Worm (Caenorhabditis elegans) whole organism, mixed stage, embryonic: ENCODE measurements around the gene Y53C12B.1.

Experiments used
- M03D4.4 ChIP-seq: sonication (generic microtip); optimal IDR thresholded peaks from 2 replicates; lab custom pipeline; 2017; ENCODE audit warnings: mild to moderate bottlenecking, missing genetic modification characterization, missing compliant biosample characterization
- bed-3 ChIP-seq: fragments of 200-800 bp; sonication (Bioruptor generic); optimal IDR thresholded peaks from 3 replicates; lab custom pipeline; 2018; ENCODE audit warnings: mild to moderate bottlenecking, missing genetic modification characterization, moderate library complexity, missing compliant biosample characterization
- blmp-1 ChIP-seq: fragments of 150-350 bp; optimal IDR thresholded peaks from 2 replicates; lab custom pipeline; 2014; ENCODE audit warnings: missing biosample characterization, missing genetic modification characterization
- ceh-39 ChIP-seq: fragments of 150-350 bp; optimal IDR thresholded peaks from 2 replicates; lab custom pipeline; 2014; ENCODE audit warnings: missing biosample characterization, missing genetic modification characterization
- ceh-43 ChIP-seq: fragments of 200-800 bp; sonication (Bioruptor generic); optimal IDR thresholded peaks from 2 replicates; lab custom pipeline; 2018; ENCODE audit warnings: mild to moderate bottlenecking, missing genetic modification characterization, moderate library complexity, missing compliant biosample characterization
- ceh-83 ChIP-seq: fragments of 200-800 bp; sonication (Bioruptor generic); optimal IDR thresholded peaks from 2 replicates; lab custom pipeline; 2018; ENCODE audit warnings: mild to moderate bottlenecking, missing genetic modification characterization, missing compliant biosample characterization
- ces-1 ChIP-seq: fragments of 150-350 bp; optimal IDR thresholded peaks from 2 replicates; lab custom pipeline; 2014; ENCODE audit warnings: missing biosample characterization, missing genetic modification reagents, missing genetic modification characterization
- cnd-1 ChIP-seq: fragments of 200-800 bp; sonication (Bioruptor generic); optimal IDR thresholded peaks from 2 replicates; lab custom pipeline; 2018; ENCODE audit warnings: mild to moderate bottlenecking, missing genetic modification characterization, missing compliant biosample characterization
- drap-1 ChIP-seq: fragments of 200-800 bp; sonication (Bioruptor generic); optimal IDR thresholded peaks from 3 replicates; lab custom pipeline; 2018; ENCODE audit warnings: mild to moderate bottlenecking, missing genetic modification characterization, missing compliant biosample characterization
- elt-1 ChIP-seq: sonication (generic microtip); optimal IDR thresholded peaks from 2 replicates; lab custom pipeline; 2017; ENCODE audit warnings: missing genetic modification characterization, mild to moderate bottlenecking, missing compliant biosample characterization, antibody characterized with exemption, moderate library complexity, borderline replicate concordance; ENCODE audit not compliant: insufficient read depth
- elt-3 ChIP-seq: fragments of 150-350 bp; optimal IDR thresholded peaks from 2 replicates; lab custom pipeline; 2014; ENCODE audit warnings: missing biosample characterization, missing genetic modification characterization
- flh-1 ChIP-seq: fragments of 200-800 bp; sonication (Bioruptor generic); optimal IDR thresholded peaks from 2 replicates; lab custom pipeline; 2018; ENCODE audit warnings: mild to moderate bottlenecking, missing genetic modification characterization, moderate library complexity, missing compliant biosample characterization
- ham-2 ChIP-seq: fragments of 200-800 bp; sonication (Bioruptor generic); optimal IDR thresholded peaks from 2 replicates; lab custom pipeline; 2018; ENCODE audit warnings: mild to moderate bottlenecking, missing genetic modification characterization, missing compliant biosample characterization
- hlh-1 ChIP-seq: fragments of 150-350 bp; optimal IDR thresholded peaks from 2 replicates; lab custom pipeline; 2014; ENCODE audit warnings: missing biosample characterization, missing genetic modification reagents, missing genetic modification characterization
- lin-13 ChIP-seq: fragments of 150-350 bp; optimal IDR thresholded peaks from 2 replicates; lab custom pipeline; 2014; ENCODE audit warnings: missing biosample characterization, missing genetic modification characterization
- lin-32 ChIP-seq: fragments of 200-800 bp; sonication (Bioruptor generic); optimal IDR thresholded peaks from 2 replicates; lab custom pipeline; 2018; ENCODE audit warnings: mild to moderate bottlenecking, missing genetic modification characterization, missing compliant biosample characterization
- lsy-2 ChIP-seq: fragments of 150-350 bp; optimal IDR thresholded peaks from 2 replicates; lab custom pipeline; 2014; ENCODE audit warnings: missing biosample characterization, missing genetic modification characterization
- mab-5 ChIP-seq: fragments of 150-350 bp; optimal IDR thresholded peaks from 2 replicates; lab custom pipeline; 2014; ENCODE audit warnings: missing biosample characterization, missing genetic modification characterization
- mep-1 ChIP-seq: fragments of 150-350 bp; optimal IDR thresholded peaks from 2 replicates; lab custom pipeline; 2017; ENCODE audit warnings: missing biosample characterization, missing genetic modification reagents, missing genetic modification characterization, inconsistent platforms
- mls-2 ChIP-seq: sonication (generic microtip); optimal IDR thresholded peaks from 2 replicates; lab custom pipeline; 2016; ENCODE audit warnings: mild to moderate bottlenecking, missing genetic modification characterization, moderate library complexity, missing compliant biosample characterization
- nhr-12 ChIP-seq: fragments of 150-350 bp; optimal IDR thresholded peaks from 2 replicates; lab custom pipeline; 2014; ENCODE audit warnings: missing biosample characterization, missing genetic modification characterization
- nhr-2 ChIP-seq: fragments of 150-350 bp; optimal IDR thresholded peaks from 2 replicates; lab custom pipeline; 2014; ENCODE audit warnings: missing biosample characterization, missing genetic modification characterization
- nhr-237 ChIP-seq: fragments of 150-350 bp; optimal IDR thresholded peaks from 2 replicates; lab custom pipeline; 2014; ENCODE audit warnings: missing biosample characterization, missing genetic modification characterization
- nhr-76 ChIP-seq: sonication (generic microtip); optimal IDR thresholded peaks from 2 replicates; lab custom pipeline; 2017; ENCODE audit warnings: missing biosample characterization, missing genetic modification characterization
- pha-4 ChIP-seq: fragments of 150-350 bp; optimal IDR thresholded peaks from 2 replicates; lab custom pipeline; 2018; ENCODE audit warnings: missing biosample characterization, missing genetic modification reagents, missing genetic modification characterization
- sem-2 ChIP-seq: fragments of 200-800 bp; sonication (Bioruptor generic); optimal IDR thresholded peaks from 2 replicates; lab custom pipeline; 2018; ENCODE audit warnings: mild to moderate bottlenecking, missing genetic modification characterization, missing compliant biosample characterization
- snpc-4 ChIP-seq: fragments of 150-350 bp; optimal IDR thresholded peaks from 2 replicates; lab custom pipeline; 2014; ENCODE audit warnings: missing biosample characterization, missing genetic modification characterization
- tbx-8 ChIP-seq: fragments of 200-800 bp; sonication (Bioruptor generic); optimal IDR thresholded peaks from 2 replicates; lab custom pipeline; 2018; ENCODE audit warnings: mild to moderate bottlenecking, missing genetic modification characterization, moderate library complexity, missing compliant biosample characterization
- unc-120 ChIP-seq: sonication (generic microtip); optimal IDR thresholded peaks from 2 replicates; lab custom pipeline; 2017; ENCODE audit warnings: missing genetic modification characterization, missing compliant biosample characterization; ENCODE audit not compliant: poor library complexity, severe bottlenecking
- unc-39 ChIP-seq: fragments of 150-350 bp; optimal IDR thresholded peaks from 2 replicates; lab custom pipeline; 2014; ENCODE audit warnings: missing biosample characterization, missing genetic modification characterization
- unc-62 ChIP-seq: fragments of 150-350 bp; optimal IDR thresholded peaks from 2 replicates; lab custom pipeline; 2014; ENCODE audit warnings: missing biosample characterization, missing genetic modification reagents, missing genetic modification characterization
- zip-8 ChIP-seq: fragments of 150-350 bp; optimal IDR thresholded peaks from 2 replicates; lab custom pipeline; 2014; ENCODE audit warnings: missing biosample characterization, missing genetic modification characterization

Y53C12B.1 gene

DNA sequence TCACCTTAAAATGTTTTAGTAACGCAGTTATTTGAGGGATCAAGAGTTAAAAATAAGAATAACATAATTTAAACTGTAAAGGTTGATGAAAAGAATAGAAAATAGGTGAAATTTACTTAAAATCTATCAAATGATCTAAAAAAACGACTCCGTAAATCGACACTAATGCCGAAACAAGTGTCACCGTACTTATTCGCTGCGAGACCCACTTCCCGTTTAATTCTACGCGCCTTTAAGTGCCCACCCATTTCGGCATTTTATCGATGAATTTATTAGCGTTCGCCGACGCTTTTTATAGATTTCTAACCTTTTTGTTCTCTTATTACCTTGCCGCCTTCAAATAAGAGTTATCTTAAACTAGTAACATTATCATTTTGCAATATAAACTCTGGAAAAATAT lies at the start of gene Y53C12B.1, which contains the start of gene nos-3:
TSS of gene Y53C12B.1 (minus strand) at position 10 of the 400 bp plus-strand sequence.
TSS of gene nos-3 (plus strand) at position 248 of the 400 bp plus-strand sequence.
- TF ChIP-seq nhr-237 (tag; lab: Kevin White, UChicago) = peak; percentile 39
- TF ChIP-seq unc-120 (tag; lab: Kevin White, UChicago) = peak; percentile 98
- TF ChIP-seq snpc-4 (tag; lab: Kevin White, UChicago) = no peak
- TF ChIP-seq mab-5 (tag; lab: Kevin White, UChicago) = no peak
- no peak for TF ChIP-seq ceh-43
- no peak for TF ChIP-seq unc-39 (tag; lab: Kevin White, UChicago)
- TF ChIP-seq flh-1 = no peak
- no peak for TF ChIP-seq nhr-76
- peak; percentile 91 for TF ChIP-seq ces-1
- TF ChIP-seq lin-32 (GFP tag; lab: Kevin White, UChicago) = no peak
- TF ChIP-seq lin-13 (tag; lab: Kevin White, UChicago) = peak; percentile 79
- TF ChIP-seq ceh-39 (tag; lab: Kevin White, UChicago) = peak; percentile 81
- TF ChIP-seq lsy-2 = peak; percentile 98
- TF ChIP-seq tbx-8 (GFP tag; lab: Kevin White, UChicago) = no peak
- no peak for TF ChIP-seq ceh-83 (GFP tag; lab: Kevin White, UChicago)
- no peak for TF ChIP-seq nhr-12 (tag; lab: Kevin White, UChicago)
- peak; percentile 25 for TF ChIP-seq hlh-1 (tag; lab: Kevin White, UChicago)
- peak; percentile 68 for TF ChIP-seq pha-4 (tag; lab: Kevin White, UChicago)
- TF ChIP-seq bed-3 (GFP tag; lab: Kevin White, UChicago) = no peak
- TF ChIP-seq mep-1 (tag; lab: Kevin White, UChicago) = peak; percentile 66
- no peak for TF ChIP-seq zip-8 (tag; lab: Kevin White, UChicago)

DNA sequence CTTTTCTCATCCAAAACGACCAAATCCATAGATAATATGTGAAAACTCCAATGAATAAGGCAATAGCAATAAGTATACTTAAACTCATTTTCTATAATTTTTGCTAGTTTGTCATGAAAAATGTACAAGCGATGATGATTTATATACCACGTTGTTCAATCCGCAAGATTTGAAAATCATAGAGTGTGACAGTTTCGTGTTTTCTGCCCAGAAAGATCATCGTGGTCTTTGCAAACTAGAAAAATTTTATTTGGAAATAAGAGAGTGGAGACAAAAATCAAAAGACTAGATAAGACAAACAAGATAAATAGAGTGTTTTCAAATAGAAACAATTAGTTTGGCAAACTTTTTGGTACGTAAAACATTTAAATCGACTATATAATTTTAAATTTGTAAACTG lies 47.3 kb upstream of the Y53C12B.1 start, which contains the start of gene cyp-13A3:
TSS of gene cyp-13A3 (minus strand) at position 101 of the 400 bp plus-strand sequence.
- TF ChIP-seq elt-3 = no peak
- no peak for TF ChIP-seq ham-2 (GFP tag; lab: Kevin White, UChicago)
- no peak for TF ChIP-seq tbx-8 (GFP tag; lab: Kevin White, UChicago)
- TF ChIP-seq mls-2 (tag; lab: Kevin White, UChicago) = no peak
- no peak for TF ChIP-seq mep-1 (tag; lab: Kevin White, UChicago)
- no peak for TF ChIP-seq ceh-83 (GFP tag; lab: Kevin White, UChicago)
- no peak for TF ChIP-seq ceh-39 (tag; lab: Kevin White, UChicago)
- TF ChIP-seq mab-5 (tag; lab: Kevin White, UChicago) = no peak
- TF ChIP-seq ceh-43 = no peak
- TF ChIP-seq, all 35 proteins: peak for 0

DNA sequence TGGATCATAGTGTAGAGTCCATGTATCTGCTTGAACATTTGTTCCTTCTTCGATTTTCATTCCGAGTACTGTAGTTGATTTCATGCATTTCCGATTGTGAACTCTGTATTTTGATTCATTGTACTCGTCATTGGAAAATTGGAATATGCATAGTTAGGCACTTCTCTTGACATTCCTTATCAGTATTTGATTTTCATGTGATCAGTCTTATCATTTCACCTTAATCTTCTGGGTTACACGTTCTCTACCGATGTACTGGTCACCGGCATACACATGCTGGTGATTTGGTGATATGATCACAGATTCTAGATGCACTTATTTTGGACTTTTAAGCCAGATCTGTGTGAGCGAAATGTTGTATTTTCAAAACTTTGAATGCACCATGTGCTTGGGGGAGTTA lies 45.3 kb upstream of the Y53C12B.1 start:
- TF ChIP-seq nhr-2 (no peak), elt-1 (tag; lab: Kevin White, UChicago) (no peak), cnd-1 (tag; lab: Kevin White, UChicago) (no peak), drap-1 (no peak), snpc-4 (tag; lab: Kevin White, UChicago) (no peak), nhr-12 (tag; lab: Kevin White, UChicago) (no peak), nhr-237 (tag; lab: Kevin White, UChicago) (no peak)

DNA sequence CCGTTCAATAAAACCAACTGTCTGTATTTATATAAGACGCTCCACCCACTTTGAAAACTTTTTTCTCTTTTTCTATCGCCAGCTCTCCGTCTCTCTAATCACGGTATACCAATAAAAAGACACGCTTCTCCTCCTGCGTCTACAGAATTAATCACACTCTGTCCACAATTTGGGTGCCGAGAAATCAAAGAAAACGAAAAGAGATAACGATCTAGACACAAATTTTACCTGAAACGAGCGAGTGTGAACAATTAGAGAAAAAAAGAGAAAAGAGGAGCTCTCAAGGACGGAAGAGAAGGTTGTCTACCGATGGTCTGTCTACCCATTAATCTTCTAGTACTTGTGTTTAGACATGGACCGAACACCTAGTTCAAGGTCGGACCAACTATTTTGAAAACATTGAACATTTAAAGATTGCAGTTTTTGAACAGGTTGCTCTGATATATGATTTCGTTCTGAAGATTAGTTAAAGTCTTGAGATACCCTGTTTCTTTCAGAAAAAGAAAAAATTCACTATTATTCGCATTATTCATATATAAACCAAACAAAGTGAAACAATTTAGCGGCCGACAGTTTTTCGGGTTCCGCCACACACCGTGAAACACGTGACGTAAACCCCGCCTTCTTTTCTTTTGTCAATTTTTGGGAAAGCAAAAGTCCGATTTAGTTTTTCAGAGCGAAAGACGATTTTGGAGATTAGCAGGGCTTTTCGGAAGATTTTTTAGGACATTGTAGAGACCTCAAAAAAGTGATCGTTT lies 41.7 kb upstream of the Y53C12B.1 start, which contains the start of gene cyp-13A2:
TSS of gene cyp-13A2 (minus strand) at position 235 of the 758 bp plus-strand sequence.
- TF ChIP-seq elt-1 (tag; lab: Kevin White, UChicago) (peak; percentile 44), tbx-8 (GFP tag; lab: Kevin White, UChicago) (no peak), unc-62 (peak; percentile 23), unc-120 (tag; lab: Kevin White, UChicago) (peak; percentile 52)

DNA sequence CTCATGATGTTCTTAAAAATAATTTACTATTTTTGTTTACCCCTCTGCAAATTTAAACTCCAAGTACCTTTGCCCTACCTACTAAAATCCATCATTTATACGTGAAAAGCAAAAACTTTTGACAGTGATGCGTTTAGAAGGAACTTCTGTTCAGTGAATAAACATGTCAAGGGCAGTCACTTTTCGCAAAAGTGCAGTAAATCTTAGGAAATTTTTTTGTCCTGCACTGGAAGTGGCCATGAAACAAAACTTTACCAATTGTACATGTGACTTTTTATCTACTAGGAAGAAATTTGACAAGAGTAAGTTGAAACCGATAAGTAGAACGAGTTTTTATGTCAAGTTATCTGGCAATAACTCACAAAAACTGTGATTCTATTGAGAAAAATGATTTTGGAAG lies 40.3 kb upstream of the Y53C12B.1 start:
- TF ChIP-seq unc-39 (tag; lab: Kevin White, UChicago) = no peak
- no peak for TF ChIP-seq flh-1
- TF ChIP-seq hlh-1 (tag; lab: Kevin White, UChicago) = no peak
- no peak for TF ChIP-seq M03D4.4 (tag; lab: Kevin White, UChicago)
- TF ChIP-seq ceh-39 (tag; lab: Kevin White, UChicago) = no peak
- no peak for TF ChIP-seq sem-2 (GFP tag; lab: Kevin White, UChicago)
- TF ChIP-seq blmp-1 (tag; lab: Kevin White, UChicago) = no peak
- no peak for TF ChIP-seq nhr-237 (tag; lab: Kevin White, UChicago)
- no peak for TF ChIP-seq ceh-83 (GFP tag; lab: Kevin White, UChicago)
- TF ChIP-seq, all 35 proteins: peak for 0
